Worm (Caenorhabditis elegans) whole organism, late embryonic: ENCODE results near the gene srd-32.
A peak's percentile ranks its signal among the peaks of the same experiment; 100 is the strongest.
"Not testable (repeated sequence)": the region's sequence is repeated elsewhere in the genome, so short reads cannot be mapped to it uniquely, and the experiment has no call there.

ENCODE experiments used
- C38D4.7 ChIP-seq: fragments of 200-800 bp; sonication (Bioruptor generic); optimal IDR thresholded peaks from 2 replicates; lab custom pipeline; 2018; ENCODE audit warnings: mild to moderate bottlenecking, missing genetic modification characterization, moderate library complexity, missing compliant biosample characterization
- F13H6.1 ChIP-seq: sonication (generic microtip); optimal IDR thresholded peaks from 2 replicates; lab custom pipeline; 2016; ENCODE audit warnings: missing genetic modification characterization, missing compliant biosample characterization
- K09A11.1 ChIP-seq: sonication (generic microtip); optimal IDR thresholded peaks from 2 replicates; lab custom pipeline; 2017; ENCODE audit warnings: antibody characterized with exemption, mild to moderate bottlenecking, missing genetic modification characterization, missing compliant biosample characterization; ENCODE audit not compliant: insufficient read depth
- Y22D7AL.16 ChIP-seq: sonication (generic microtip); optimal IDR thresholded peaks from 2 replicates; lab custom pipeline; 2016; ENCODE audit warnings: missing genetic modification characterization, missing compliant biosample characterization
- ceh-18 ChIP-seq: sonication (generic microtip); optimal IDR thresholded peaks from 2 replicates; lab custom pipeline; 2016; ENCODE audit warnings: missing genetic modification characterization, missing compliant biosample characterization
- ceh-24 ChIP-seq: sonication (generic microtip); optimal IDR thresholded peaks from 2 replicates; lab custom pipeline; 2016; ENCODE audit warnings: mild to moderate bottlenecking, missing genetic modification characterization, missing compliant biosample characterization
- ceh-30 ChIP-seq: fragments of 150-350 bp; optimal IDR thresholded peaks from 2 replicates; lab custom pipeline; 2014; ENCODE audit warnings: missing biosample characterization, missing genetic modification characterization
- ceh-31 ChIP-seq: sonication (generic microtip); optimal IDR thresholded peaks from 2 replicates; lab custom pipeline; 2016; ENCODE audit warnings: missing genetic modification characterization, missing compliant biosample characterization
- ceh-34 ChIP-seq: sonication (generic microtip); optimal IDR thresholded peaks from 2 replicates; lab custom pipeline; 2016; ENCODE audit warnings: mild to moderate bottlenecking, missing genetic modification characterization, missing compliant biosample characterization
- ceh-45 ChIP-seq: fragments of 200-800 bp; sonication (Bioruptor generic); IDR thresholded peaks from 2 replicates; pipeline ENCODE4 v1.3.6; 2022; ENCODE audit warnings: missing genetic modification reagents, missing genetic modification characterization, missing compliant biosample characterization
- ceh-48 ChIP-seq: sonication (generic microtip); optimal IDR thresholded peaks from 2 replicates; lab custom pipeline; 2016; ENCODE audit warnings: missing genetic modification characterization, inconsistent platforms, missing compliant biosample characterization
- ceh-9 ChIP-seq: sonication (generic microtip); optimal IDR thresholded peaks from 2 replicates; lab custom pipeline; 2016; ENCODE audit warnings: mild to moderate bottlenecking, missing genetic modification characterization, inconsistent platforms, missing compliant biosample characterization
- dmd-4 ChIP-seq: sonication (generic microtip); optimal IDR thresholded peaks from 2 replicates; lab custom pipeline; 2016; ENCODE audit warnings: borderline replicate concordance, missing genetic modification characterization, missing compliant biosample characterization
- elt-2 ChIP-seq: sonication (generic microtip); optimal IDR thresholded peaks from 2 replicates; lab custom pipeline; 2016; ENCODE audit warnings: missing genetic modification reagents, missing genetic modification characterization, missing compliant biosample characterization
- elt-4 ChIP-seq: sonication (generic microtip); optimal IDR thresholded peaks from 2 replicates; lab custom pipeline; 2016; ENCODE audit warnings: missing genetic modification characterization, missing compliant biosample characterization
- ets-4 ChIP-seq: sonication (generic microtip); optimal IDR thresholded peaks from 2 replicates; lab custom pipeline; 2016; ENCODE audit warnings: missing genetic modification characterization, missing compliant biosample characterization
- hlh-6 ChIP-seq: sonication (generic microtip); optimal IDR thresholded peaks from 2 replicates; lab custom pipeline; 2016; ENCODE audit warnings: missing genotype, missing genetic modification characterization, missing compliant biosample characterization
- lin-11 ChIP-seq: fragments of 200-800 bp; sonication (Bioruptor generic); optimal IDR thresholded peaks from 2 replicates; lab custom pipeline; 2018; ENCODE audit warnings: mild to moderate bottlenecking, missing genetic modification characterization, missing compliant biosample characterization
- madf-2 ChIP-seq: sonication (generic microtip); optimal IDR thresholded peaks from 2 replicates; lab custom pipeline; 2017; ENCODE audit warnings: missing genetic modification characterization, missing compliant biosample characterization
- nfya-1 ChIP-seq: sonication (generic microtip); optimal IDR thresholded peaks from 2 replicates; lab custom pipeline; 2017; ENCODE audit warnings: missing genetic modification characterization, mild to moderate bottlenecking, missing compliant biosample characterization, antibody characterized with exemption, moderate library complexity
- nhr-232 ChIP-seq: sonication (generic microtip); optimal IDR thresholded peaks from 2 replicates; lab custom pipeline; 2016; ENCODE audit warnings: missing genetic modification characterization, missing compliant biosample characterization
- npax-4 ChIP-seq: sonication (generic microtip); optimal IDR thresholded peaks from 2 replicates; lab custom pipeline; 2016; ENCODE audit warnings: missing genetic modification characterization, missing compliant biosample characterization
- odd-2 ChIP-seq: sonication (generic microtip); optimal IDR thresholded peaks from 2 replicates; lab custom pipeline; 2017; ENCODE audit warnings: antibody characterized with exemption, mild to moderate bottlenecking, missing genetic modification characterization, missing compliant biosample characterization
- pag-3 ChIP-seq: sonication (generic microtip); optimal IDR thresholded peaks from 2 replicates; lab custom pipeline; 2016; ENCODE audit warnings: missing compliant biosample characterization, missing genetic modification characterization, borderline replicate concordance
- pha-2 ChIP-seq: sonication (generic microtip); optimal IDR thresholded peaks from 2 replicates; lab custom pipeline; 2017; ENCODE audit warnings: mild to moderate bottlenecking, missing genetic modification characterization, missing compliant biosample characterization
- pros-1 ChIP-seq: fragments of 150-350 bp; optimal IDR thresholded peaks from 2 replicates; lab custom pipeline; 2014; ENCODE audit warnings: missing biosample characterization, missing genetic modification reagents, missing genetic modification characterization
- rnt-1 ChIP-seq: sonication (generic microtip); optimal IDR thresholded peaks from 2 replicates; lab custom pipeline; 2016; ENCODE audit warnings: missing genetic modification characterization, missing compliant biosample characterization
- sox-2 ChIP-seq: fragments of 200-800 bp; sonication (Bioruptor generic); IDR thresholded peaks from 2 replicates; pipeline ENCODE4 v1.3.6; 2022; ENCODE audit warnings: missing genetic modification reagents, missing genetic modification characterization, missing compliant biosample characterization
- syd-9 ChIP-seq: sonication (generic microtip); optimal IDR thresholded peaks from 2 replicates; lab custom pipeline; 2016; ENCODE audit warnings: mild to moderate bottlenecking, missing genetic modification characterization, moderate library complexity, missing compliant biosample characterization
- tbx-7 ChIP-seq: sonication (generic microtip); optimal IDR thresholded peaks from 2 replicates; lab custom pipeline; 2016; ENCODE audit warnings: missing genotype, missing genetic modification characterization, missing compliant biosample characterization
- unc-3 ChIP-seq, 2 experiments: fragments of 200-800 bp in 1 of 2; sonication (Bioruptor generic) in 1 of 2; sonication (generic microtip) in 1 of 2; conservative IDR thresholded peaks in 1 of 2; optimal IDR thresholded peaks in 1 of 2; 2 replicates each; pipeline versions ENCODE4 v1.3.6 to Lab custom; 2016 to 2022; ENCODE audit warnings: missing compliant biosample characterization in 2 of 2, missing genetic modification characterization in 2 of 2, missing genetic modification reagents in 1 of 2
- unc-42 ChIP-seq: sonication (generic microtip); optimal IDR thresholded peaks from 2 replicates; lab custom pipeline; 2016; ENCODE audit warnings: missing genotype, missing genetic modification characterization, missing compliant biosample characterization
- unc-55 ChIP-seq: sonication (generic microtip); optimal IDR thresholded peaks from 2 replicates; lab custom pipeline; 2017; ENCODE audit warnings: missing biosample characterization, missing genetic modification reagents, missing genetic modification characterization
- ztf-16 ChIP-seq: sonication (generic microtip); optimal IDR thresholded peaks from 2 replicates; lab custom pipeline; 2017; ENCODE audit warnings: missing genetic modification characterization, missing compliant biosample characterization

srd-32 gene

DNA sequence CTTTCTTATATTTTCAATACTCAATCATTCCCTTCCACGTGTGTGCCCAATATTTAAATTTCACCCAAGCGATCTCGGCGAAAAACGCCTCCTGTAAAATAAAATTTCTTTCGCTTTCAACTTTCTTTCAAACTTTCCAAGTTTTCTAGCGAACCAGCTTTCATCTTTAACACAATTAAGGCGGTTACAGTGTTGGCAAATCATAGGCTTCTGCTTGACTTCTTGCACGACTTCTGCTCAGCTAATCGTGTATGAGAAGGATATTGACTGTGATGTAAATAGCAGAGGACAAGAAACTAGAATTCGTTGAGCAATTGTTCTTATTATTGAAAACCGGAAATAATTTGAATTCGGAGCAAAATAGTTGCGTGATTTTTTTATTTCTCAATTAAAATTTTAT lies 25.8 kb downstream of the srd-32 start:
- no peak for TF ChIP-seq dmd-4 (tag; lab: Kevin White, UChicago)
- no peak for TF ChIP-seq tbx-7
- no peak for TF ChIP-seq npax-4
- no peak for TF ChIP-seq syd-9 (tag; lab: Kevin White, UChicago)
- no peak for TF ChIP-seq ceh-30
- TF ChIP-seq unc-42 (tag; lab: Kevin White, UChicago) = no peak
- TF ChIP-seq ceh-48 = no peak
- TF ChIP-seq ceh-9 (tag; lab: Kevin White, UChicago) = no peak
- no peak for TF ChIP-seq elt-4 (tag; lab: Kevin White, UChicago)
- no peak for TF ChIP-seq odd-2 (tag; lab: Kevin White, UChicago)
- TF ChIP-seq, all 69 proteins: peak for 0

DNA sequence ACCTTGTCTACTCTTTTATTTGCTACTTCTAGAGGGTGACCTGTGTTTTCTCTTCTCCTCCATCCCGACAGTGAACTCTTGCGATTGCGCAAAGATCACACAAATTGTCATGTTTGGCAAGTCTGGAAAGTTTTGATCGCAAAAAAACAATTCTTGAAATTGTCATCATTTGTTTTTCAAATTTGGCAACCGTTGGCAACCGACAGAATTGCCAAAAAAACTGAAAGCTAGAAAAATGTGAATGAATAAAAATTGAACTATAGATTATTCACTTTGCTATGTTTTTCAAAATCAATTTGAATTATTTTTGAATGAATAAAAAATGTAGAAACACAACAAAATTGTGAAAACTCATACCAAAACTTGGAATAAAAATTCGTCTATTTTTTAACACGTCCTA lies 29.5 kb downstream of the srd-32 start, which contains the start of gene ugt-11:
ugt-11 (minus strand) TSS at position 101 of the 400 bp plus-strand sequence.
- TF ChIP-seq lin-11 (tag; lab: Kevin White, UChicago) (no peak), pag-3 (tag; lab: Kevin White, UChicago) (no peak), ceh-24 (no peak), unc-3 (GFP tag; conservative IDR thresholded peaks at IDR 0.05; lab: Robert Waterston, UW) (no peak), unc-3 (tag; optimal IDR thresholded peaks at IDR 0.05; lab: Kevin White, UChicago) (no peak), rnt-1 (no peak), ceh-45 (GFP tag; lab: Robert Waterston, UW) (no peak), ets-4 (tag; lab: Kevin White, UChicago) (no peak), hlh-6 (tag; lab: Kevin White, UChicago) (no peak), ceh-18 (no peak), F13H6.1 (tag; lab: Kevin White, UChicago) (no peak), pros-1 (tag; lab: Kevin White, UChicago) (no peak), ceh-31 (tag; lab: Kevin White, UChicago) (no peak), Y22D7AL.16 (tag; lab: Kevin White, UChicago) (no peak)

DNA sequence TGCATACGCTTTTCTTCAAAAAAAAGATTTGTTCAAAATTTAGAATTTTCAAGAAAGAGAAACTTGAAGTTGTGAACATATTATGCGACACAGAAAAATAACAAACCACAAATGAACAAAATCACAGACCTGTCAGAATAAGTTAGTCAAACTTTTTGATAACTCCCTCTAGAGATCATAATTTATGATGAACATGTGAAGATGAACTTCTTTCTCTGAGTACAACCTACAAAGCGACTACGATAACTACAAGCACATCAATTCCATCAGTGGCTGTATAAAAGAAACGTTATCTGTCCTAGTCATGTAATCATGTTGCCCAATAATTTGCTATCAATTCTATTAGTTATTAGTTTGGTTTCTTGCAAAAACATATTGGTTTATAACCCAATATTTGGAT lies 30.3 kb downstream of the srd-32 start, which contains the start of gene ugt-9:
ugt-9 (plus strand) TSS at position 305 of the 400 bp plus-strand sequence.
- TF ChIP-seq ceh-45 (GFP tag; lab: Robert Waterston, UW) (no peak), elt-2 (peak; percentile 62)

DNA sequence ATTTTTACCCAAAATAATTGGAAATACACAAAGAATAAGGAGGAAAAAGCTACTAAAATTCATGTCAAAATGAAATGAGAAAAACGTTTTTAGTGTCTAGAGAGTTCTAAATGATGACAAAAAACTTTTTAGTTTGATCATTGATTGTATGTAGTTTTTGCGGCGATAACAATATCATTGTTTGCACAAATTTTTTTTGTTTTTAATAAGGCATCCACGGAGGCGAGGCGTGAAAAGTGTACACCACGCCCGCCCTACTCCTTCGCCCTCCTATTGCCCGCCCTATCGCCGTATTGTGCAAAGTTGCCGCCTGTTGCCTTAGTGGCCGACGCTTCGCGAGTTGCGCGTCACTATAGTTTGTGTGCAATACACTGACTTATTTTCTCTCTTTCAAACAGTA lies 34.6 kb downstream of the srd-32 start, which contains the start of gene ugt-10:
ugt-10 (minus strand) TSS at position 101 of the 400 bp plus-strand sequence.
- TF ChIP-seq nfya-1 (tag; lab: Kevin White, UChicago); nhr-232 (tag; lab: Kevin White, UChicago); sox-2 (GFP tag; lab: Robert Waterston, UW): not testable (repeated sequence)

DNA sequence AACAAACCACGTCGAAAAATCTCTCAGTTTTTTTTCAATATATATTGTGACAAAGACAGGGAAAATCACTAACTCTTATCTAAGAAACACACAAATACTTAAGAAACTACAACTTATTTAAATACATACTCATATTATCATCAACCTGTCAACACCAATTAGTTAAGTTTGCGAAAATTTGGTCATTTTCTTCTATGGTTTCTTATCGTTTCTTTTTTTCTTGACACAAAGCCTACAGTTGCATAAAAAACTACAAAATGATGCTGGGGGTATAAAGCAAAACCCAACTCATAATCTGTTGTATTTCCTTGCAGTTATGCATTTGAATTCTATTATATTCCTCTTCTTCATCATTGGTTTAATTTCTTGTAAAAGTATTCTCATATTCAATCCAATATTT lies 35.6 kb downstream of the srd-32 start, which contains the start of gene ugt-67:
ugt-67 (plus strand) TSS at position 301 of the 400 bp plus-strand sequence.
- TF ChIP-seq ceh-34 (tag; lab: Kevin White, UChicago) = no peak
- no peak for TF ChIP-seq K09A11.1 (tag; lab: Kevin White, UChicago)
- no peak for TF ChIP-seq unc-55 (GFP tag; lab: Kevin White, UChicago)
- TF ChIP-seq madf-2 (tag; lab: Kevin White, UChicago) = no peak
- no peak for TF ChIP-seq ztf-16 (tag; lab: Kevin White, UChicago)
- no peak for TF ChIP-seq C38D4.7
- TF ChIP-seq ceh-24 = no peak
- no peak for TF ChIP-seq F13H6.1 (tag; lab: Kevin White, UChicago)
- TF ChIP-seq pha-2 (tag; lab: Kevin White, UChicago) = no peak
- TF ChIP-seq, all 69 proteins: peak for 0
